Fruit fly (Drosophila melanogaster) whole organism, prepupa: Measurements from ENCODE around the gene Ugalt.

Experiments used
- CG10631 ChIP-seq: fragments of 200-800 bp; sonication (Bioruptor generic); optimal IDR thresholded peaks from 2 replicates; lab custom pipeline; 2016; ENCODE audit warnings: missing biosample characterization, missing genetic modification characterization
- CG11294 ChIP-seq: fragments of 200-800 bp; sonication (Bioruptor generic); IDR thresholded peaks from 2 replicates; pipeline ENCODE4 v1.3.6; 2022; ENCODE audit warnings: missing biosample characterization, missing genetic modification characterization
- CG11762 ChIP-seq: fragments of 200-800 bp; sonication (Bioruptor generic); optimal IDR thresholded peaks from 3 replicates; lab custom pipeline; 2016; ENCODE audit warnings: missing biosample characterization, missing genetic modification characterization; ENCODE audit not compliant: insufficient read depth
- CG15336 ChIP-seq: fragments of 200-800 bp; sonication (Bioruptor generic); IDR thresholded peaks from 2 replicates; pipeline ENCODE4 v1.3.6; 2022; ENCODE audit warnings: missing biosample characterization, missing genetic modification characterization
- CG16779 ChIP-seq: fragments of 200-800 bp; sonication (Bioruptor generic); optimal IDR thresholded peaks from 3 replicates; lab custom pipeline; 2017; ENCODE audit warnings: missing biosample characterization, mild to moderate bottlenecking, missing genetic modification characterization
- CG32006 ChIP-seq: fragments of 200-800 bp; sonication (Bioruptor generic); optimal IDR thresholded peaks from 3 replicates; lab custom pipeline; 2017; ENCODE audit warnings: missing biosample characterization, mild to moderate bottlenecking, missing genetic modification characterization
- CG6163 ChIP-seq: fragments of 200-800 bp; sonication (Bioruptor generic); IDR thresholded peaks from 3 replicates; pipeline ENCODE4 v1.3.6; 2022; ENCODE audit warnings: missing biosample characterization, missing genetic modification characterization
- CG6276 ChIP-seq: fragments of 200-800 bp; sonication (Bioruptor generic); optimal IDR thresholded peaks from 2 replicates; lab custom pipeline; 2017; ENCODE audit warnings: missing biosample characterization, mild to moderate bottlenecking, missing genetic modification characterization
- CG6792 ChIP-seq: fragments of 200-800 bp; sonication (Bioruptor generic); optimal IDR thresholded peaks from 3 replicates; lab custom pipeline; 2016; ENCODE audit warnings: missing biosample characterization, missing genetic modification characterization
- CG7368 ChIP-seq: fragments of 200-800 bp; sonication (Bioruptor generic); optimal IDR thresholded peaks from 3 replicates; lab custom pipeline; 2016; ENCODE audit warnings: missing biosample characterization, missing genetic modification characterization
- CG8319 ChIP-seq: fragments of 200-800 bp; sonication (Bioruptor generic); optimal IDR thresholded peaks from 3 replicates; lab custom pipeline; 2016; ENCODE audit warnings: missing biosample characterization, missing genetic modification characterization
- CG8632 ChIP-seq: fragments of 200-800 bp; sonication (Bioruptor generic); optimal IDR thresholded peaks from 3 replicates; lab custom pipeline; 2016; ENCODE audit warnings: missing biosample characterization, missing genetic modification characterization
- CG9139 ChIP-seq: fragments of 200-800 bp; sonication (Bioruptor generic); optimal IDR thresholded peaks from 3 replicates; lab custom pipeline; 2017; ENCODE audit warnings: missing biosample characterization, mild to moderate bottlenecking, missing genetic modification characterization
- Eip93F ChIP-seq: fragments of 200-800 bp; sonication (Bioruptor generic); optimal IDR thresholded peaks from 2 replicates; lab custom pipeline; 2016; ENCODE audit warnings: missing biosample characterization, mild to moderate bottlenecking, missing genetic modification characterization
- Ets96B ChIP-seq: fragments of 200-800 bp; optimal IDR thresholded peaks from 2 replicates; lab custom pipeline; 2019; ENCODE audit warnings: missing biosample characterization, mild to moderate bottlenecking, missing genetic modification characterization, moderate library complexity
- Gug ChIP-seq: fragments of 200-800 bp; sonication (Bioruptor generic); IDR thresholded peaks from 2 replicates; pipeline ENCODE4 v1.3.6; 2022; ENCODE audit warnings: missing biosample characterization, missing genetic modification characterization
- Hr38 ChIP-seq: sonication (Bioruptor generic); optimal IDR thresholded peaks from 2 replicates; lab custom pipeline; 2016; ENCODE audit warnings: missing biosample characterization, missing genetic modification characterization
- Hr39 ChIP-seq: fragments of 200-800 bp; sonication (Bioruptor generic); optimal IDR thresholded peaks from 2 replicates; lab custom pipeline; 2016; ENCODE audit warnings: missing biosample characterization, missing genetic modification characterization
- Hr4 ChIP-seq: fragments of 200-800 bp; sonication (Bioruptor generic); optimal IDR thresholded peaks from 3 replicates; lab custom pipeline; 2016; ENCODE audit warnings: missing biosample characterization, missing genetic modification characterization
- Smox ChIP-seq: fragments of 200-800 bp; sonication (Bioruptor generic); optimal IDR thresholded peaks from 3 replicates; lab custom pipeline; 2016; ENCODE audit warnings: missing biosample characterization, missing genetic modification characterization
- Sox15 ChIP-seq: fragments of 200-800 bp; sonication (Bioruptor generic); optimal IDR thresholded peaks from 3 replicates; lab custom pipeline; 2016; ENCODE audit warnings: missing biosample characterization, missing genetic modification characterization
- achi ChIP-seq: fragments of 200-800 bp; sonication (Bioruptor generic); optimal IDR thresholded peaks from 3 replicates; lab custom pipeline; 2016; ENCODE audit warnings: missing biosample characterization, missing genetic modification characterization
- acj6 ChIP-seq: fragments of 200-800 bp; sonication (Bioruptor generic); optimal IDR thresholded peaks from 3 replicates; lab custom pipeline; 2016; ENCODE audit warnings: missing biosample characterization, missing genetic modification characterization
- cyc ChIP-seq: fragments of 200-800 bp; sonication (Bioruptor generic); optimal IDR thresholded peaks from 3 replicates; lab custom pipeline; 2016; ENCODE audit warnings: missing biosample characterization, missing genetic modification characterization
- dsx ChIP-seq: fragments of 200-800 bp; optimal IDR thresholded peaks from 3 replicates; lab custom pipeline; 2019; ENCODE audit warnings: missing biosample characterization, mild to moderate bottlenecking, missing genetic modification characterization, moderate library complexity; ENCODE audit not compliant: poor library complexity, severe bottlenecking
- eg ChIP-seq: fragments of 200-800 bp; sonication (Bioruptor generic); IDR thresholded peaks from 3 replicates; pipeline ENCODE4 v1.3.6; 2022; ENCODE audit warnings: missing biosample characterization, missing genetic modification characterization
- esn ChIP-seq: fragments of 200-800 bp; sonication (Bioruptor generic); optimal IDR thresholded peaks from 2 replicates; lab custom pipeline; 2016; ENCODE audit warnings: missing biosample characterization, mild to moderate bottlenecking, missing genetic modification characterization, moderate library complexity
- fd85E ChIP-seq: fragments of 200-800 bp; sonication (Bioruptor generic); optimal IDR thresholded peaks from 3 replicates; lab custom pipeline; 2016; ENCODE audit warnings: missing biosample characterization, missing genetic modification characterization
- lz ChIP-seq: fragments of 200-800 bp; sonication (Bioruptor generic); optimal IDR thresholded peaks from 3 replicates; lab custom pipeline; 2016; ENCODE audit warnings: missing biosample characterization, missing genetic modification characterization
- pdm3 ChIP-seq: fragments of 200-800 bp; sonication (Bioruptor generic); optimal IDR thresholded peaks from 3 replicates; lab custom pipeline; 2016; ENCODE audit warnings: missing biosample characterization, missing genetic modification characterization
- salr ChIP-seq, 2 experiments: fragments of 200-800 bp; sonication (Bioruptor generic); optimal IDR thresholded peaks; 3 replicates each; lab custom pipeline; 2016 to 2018; ENCODE audit warnings: missing biosample characterization in 2 of 2, missing genetic modification characterization in 2 of 2, mild to moderate bottlenecking in 1 of 2
- spab ChIP-seq: fragments of 200-800 bp; sonication (Bioruptor generic); optimal IDR thresholded peaks from 2 replicates; lab custom pipeline; 2017; ENCODE audit warnings: missing biosample characterization, mild to moderate bottlenecking, missing genetic modification characterization, missing genetic modification reagents
- ss ChIP-seq, 2 experiments: fragments of 200-800 bp; sonication (Bioruptor generic); optimal IDR thresholded peaks; 2 replicates in 1 of 2; 3 replicates in 1 of 2; lab custom pipeline; 2017 to 2018; ENCODE audit warnings: mild to moderate bottlenecking in 2 of 2, missing biosample characterization in 2 of 2, missing genetic modification characterization in 2 of 2, moderate library complexity in 1 of 2

Gene Ugalt

dm6 chrX:2685022-2685421 lies 18.6 kb downstream of the Ugalt start (continued):
- TF ChIP-seq dsx (GFP tag; lab: Kevin White, UChicago) (no peak), Smox (GFP tag; lab: Kevin White, UChicago) (no peak), salr (GFP tag; optimal IDR thresholded peaks at IDR 0.05; lab: Kevin White, UChicago) (no peak), acj6 (GFP tag; lab: Kevin White, UChicago) (no peak), achi (no peak), CG6276 (GFP tag; lab: Kevin White, UChicago) (peak; percentile 15), CG6792 (no peak), Hr39 (GFP tag; lab: Kevin White, UChicago) (no peak), CG8632 (GFP tag; lab: Kevin White, UChicago) (no peak), fd85E (no peak), CG8319 (no peak), eg (GFP tag; lab: Robert Waterston, UW) (no peak), CG11762 (no peak), CG9139 (GFP tag; lab: Kevin White, UChicago) (no peak)

- TF ChIP-seq pdm3 (GFP tag; lab: Kevin White, UChicago) (no peak), CG10631 (GFP tag; lab: Kevin White, UChicago) (no peak)
Observed at dm6 chrX:2684442-2684841, 19.2 kb downstream of the Ugalt start.

- TF ChIP-seq Gug (GFP tag; lab: Robert Waterston, UW): no peak
- no peak for TF ChIP-seq Hr38 (GFP tag; lab: Kevin White, UChicago)
- TF ChIP-seq CG9139 (GFP tag; lab: Kevin White, UChicago): no peak
- TF ChIP-seq Eip93F (GFP tag; lab: Kevin White, UChicago): no peak
- no peak for TF ChIP-seq ss (GFP tag; optimal IDR thresholded peaks at IDR 0.05; lab: Kevin White, UChicago)
- TF ChIP-seq esn (GFP tag; lab: Kevin White, UChicago): no peak
- no peak for TF ChIP-seq CG6163
- TF ChIP-seq dsx (GFP tag; lab: Kevin White, UChicago): no peak
Observed at dm6 chrX:2683926-2684325, 19.7 kb downstream of the Ugalt start.

- TF ChIP-seq CG7368 (GFP tag; lab: Kevin White, UChicago): no peak
- no peak for TF ChIP-seq Hr4 (GFP tag; lab: Kevin White, UChicago)
- no peak for TF ChIP-seq CG6792
- TF ChIP-seq Ets96B (tag; lab: Kevin White, UChicago): no peak
- TF ChIP-seq spab (GFP tag; lab: Kevin White, UChicago): no peak
- TF ChIP-seq Hr39 (GFP tag; lab: Kevin White, UChicago): no peak
- TF ChIP-seq pdm3 (GFP tag; lab: Kevin White, UChicago): no peak
- no peak for TF ChIP-seq esn (GFP tag; lab: Kevin White, UChicago)
- TF ChIP-seq salr (GFP tag; optimal IDR thresholded peaks at IDR 0.05; lab: Kevin White, UChicago): no peak
- TF ChIP-seq CG16779: no peak
- TF ChIP-seq CG11294 (GFP tag; lab: Robert Waterston, UW): no peak
- no peak for TF ChIP-seq Sox15
- no peak for TF ChIP-seq CG9139 (GFP tag; lab: Kevin White, UChicago)
- TF ChIP-seq cyc: no peak
- no peak for TF ChIP-seq CG32006 (GFP tag; lab: Kevin White, UChicago)
- TF ChIP-seq Eip93F (GFP tag; lab: Kevin White, UChicago): no peak
Observed at dm6 chrX:2682832-2683231, 20.8 kb downstream of the Ugalt start, which contains the start of gene CG2652. Gene CG2652, minus strand, starts transcription at chrX:2682932.

dm6 chrX:2681601-2682000 lies 22.1 kb downstream of the Ugalt start, which contains the start of gene HLH3B:
Gene HLH3B, minus strand, starts transcription at chrX:2681723.
- TF ChIP-seq CG10631 (GFP tag; lab: Kevin White, UChicago) (no peak), CG15336 (no peak), Smox (GFP tag; lab: Kevin White, UChicago) (no peak), Hr39 (GFP tag; lab: Kevin White, UChicago) (no peak), lz (GFP tag; lab: Kevin White, UChicago) (no peak)
